Worm (Caenorhabditis elegans): Measurements from ENCODE around the gene B0454.26.

DNA sequence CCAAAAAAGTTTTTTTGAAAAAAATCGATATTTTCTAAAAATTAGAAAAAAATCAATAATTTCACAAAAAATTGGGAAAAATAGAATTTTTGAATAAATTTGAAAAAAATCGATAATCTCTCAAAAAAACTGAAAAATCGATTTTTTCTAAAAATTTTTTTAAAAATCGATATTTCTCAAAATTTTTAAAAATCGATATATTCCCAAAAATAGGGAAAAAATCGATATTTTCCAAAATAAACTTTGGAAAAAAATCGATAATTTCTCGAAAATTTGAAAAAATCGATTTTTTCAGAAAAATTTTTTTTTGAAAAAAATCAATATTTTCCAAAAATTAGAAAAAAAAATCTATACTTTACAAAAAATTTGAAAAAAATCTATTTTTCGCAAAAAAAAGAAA, 26.3 kb upstream of the B0454.26 start:
- TF ChIP-seq unc-3 (GFP tag; conservative IDR thresholded peaks at IDR 0.05) (no peak), unc-3 (tag; optimal IDR thresholded peaks at IDR 0.05) (no peak), ceh-45 (GFP tag; IDR thresholded peaks at IDR 0.05) (no peak), ets-4 (tag; optimal IDR thresholded peaks at IDR 0.05) (no peak), elt-2 (tag; optimal IDR thresholded peaks at IDR 0.05) (no peak), ama-1 (optimal IDR thresholded peaks at IDR 0.05) (no peak), lin-11 (tag; optimal IDR thresholded peaks at IDR 0.05) (no peak), nfya-1 (tag; optimal IDR thresholded peaks at IDR 0.05) (no peak), ceh-22 (tag; optimal IDR thresholded peaks at IDR 0.05) (no peak), sox-4 (tag; optimal IDR thresholded peaks at IDR 0.05) (no peak)
